Fruit fly (Drosophila melanogaster): ENCODE data around the gene Las.

DNA sequence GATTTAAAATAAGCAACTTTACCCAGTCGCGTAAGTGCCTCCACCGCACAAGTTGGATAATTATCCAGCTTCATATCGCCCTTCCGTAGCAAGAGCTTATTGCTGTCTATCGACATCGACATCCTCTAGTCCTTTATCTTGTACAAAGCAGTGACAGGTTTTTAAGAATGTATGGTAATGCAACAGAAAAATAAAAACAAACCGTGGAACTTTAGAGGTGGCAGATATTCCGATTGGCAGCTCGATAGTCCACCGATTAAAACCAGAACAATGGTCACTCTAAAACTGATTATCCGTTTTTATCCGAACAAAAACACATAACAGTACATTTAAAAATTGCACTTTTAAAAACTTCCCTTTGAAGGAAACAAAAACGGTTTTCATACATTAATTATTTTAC is 4.7 kb downstream of the Las start, which contains the start of gene CG5274:
- TF ChIP-seq CG8301 (tag; optimal IDR thresholded peaks at IDR 0.05) (no peak), rn (GFP tag; IDR thresholded peaks at IDR 0.05) (no peak), fd96Ca (GFP tag; IDR thresholded peaks at IDR 0.05) (no peak), CG14655 (GFP tag; optimal IDR thresholded peaks at IDR 0.05) (no peak), Ets98B (GFP tag; IDR thresholded peaks at IDR 0.05) (no peak), CG8159 (tag; optimal IDR thresholded peaks at IDR 0.05) (no peak), CG13204 (GFP tag; optimal IDR thresholded peaks at IDR 0.05) (no peak), CG17806 (tag; optimal IDR thresholded peaks at IDR 0.05) (no peak), Pif1B (GFP tag; optimal IDR thresholded peaks at IDR 0.05) (no peak), CG10348 (GFP tag; IDR thresholded peaks at IDR 0.05) (no peak), CG9948 (tag; optimal IDR thresholded peaks at IDR 0.05) (no peak), CG32121 (GFP tag; IDR thresholded peaks at IDR 0.05) (no peak), Pif1A (GFP tag; optimal IDR thresholded peaks at IDR 0.05) (no peak), CG15710 (tag; optimal IDR thresholded peaks at IDR 0.05) (no peak)
